Worm (Caenorhabditis elegans): Measurements from ENCODE around the gene arrd-19.

ce11 chrV:3342504-3342903 is 27.2 kb upstream of the arrd-19 start, which contains the start of gene C17B7.3:
- TF ChIP-seq ama-1 (optimal IDR thresholded peaks at IDR 0.05), result no peak
- no peak for TF ChIP-seq ceh-34 (tag; optimal IDR thresholded peaks at IDR 0.05)
- TF ChIP-seq pag-3 (tag; optimal IDR thresholded peaks at IDR 0.05; ENCODE audit: borderline replicate concordance), result no peak
- TF ChIP-seq elt-2 (tag; optimal IDR thresholded peaks at IDR 0.05), result no peak
- TF ChIP-seq ceh-14 (tag; optimal IDR thresholded peaks at IDR 0.05), result no peak
- TF ChIP-seq hlh-15 (tag; optimal IDR thresholded peaks at IDR 0.05), result no peak
- no peak for TF ChIP-seq ceh-9 (tag; optimal IDR thresholded peaks at IDR 0.05)
- no peak for TF ChIP-seq fkh-10 (GFP tag; optimal IDR thresholded peaks at IDR 0.05)
- TF ChIP-seq ceh-19 (GFP tag; optimal IDR thresholded peaks at IDR 0.05), result no peak
- TF ChIP-seq tbx-2 (tag; optimal IDR thresholded peaks at IDR 0.05), result no peak
- no peak for TF ChIP-seq unc-86 (tag; optimal IDR thresholded peaks at IDR 0.05)
- TF ChIP-seq ceh-45 (GFP tag; IDR thresholded peaks at IDR 0.05), result no peak
- no peak for TF ChIP-seq pros-1 (tag; optimal IDR thresholded peaks at IDR 0.05)

Data from whole organism, late embryonic.